Fruit fly (Drosophila melanogaster) whole organism, adult: ENCODE results near the gene CG42673.

Experiments
- CG11617 ChIP-seq: fragments of 200-800 bp; sonication (Bioruptor generic); optimal IDR thresholded peaks from 2 replicates; lab custom pipeline; 2017; ENCODE audit warnings: mild to moderate bottlenecking, missing biosample characterization, missing genetic modification reagents, missing genetic modification characterization
- CG14711 ChIP-seq: fragments of 200-800 bp; sonication (Bioruptor generic); optimal IDR thresholded peaks from 2 replicates; lab custom pipeline; 2018; ENCODE audit warnings: missing biosample characterization, mild to moderate bottlenecking, missing genetic modification characterization, moderate library complexity
- CG1620 ChIP-seq: fragments of 200-800 bp; sonication (Bioruptor generic); optimal IDR thresholded peaks from 2 replicates; lab custom pipeline; 2016; ENCODE audit warnings: missing biosample characterization, missing genetic modification characterization
- CG5204 ChIP-seq: fragments of 200-800 bp; sonication (Bioruptor generic); optimal IDR thresholded peaks from 2 replicates; lab custom pipeline; 2016; ENCODE audit warnings: missing biosample characterization, missing genetic modification characterization
- CG7045 ChIP-seq: fragments of 200-800 bp; sonication (Bioruptor generic); optimal IDR thresholded peaks from 2 replicates; lab custom pipeline; 2017; ENCODE audit warnings: missing biosample characterization, mild to moderate bottlenecking, missing genetic modification characterization
- CG7101 ChIP-seq: fragments of 200-800 bp; sonication (Bioruptor generic); optimal IDR thresholded peaks from 2 replicates; lab custom pipeline; 2018; ENCODE audit warnings: missing biosample characterization, mild to moderate bottlenecking, missing genetic modification characterization, moderate library complexity
- Clk ChIP-seq: fragments of 200-800 bp; sonication (Bioruptor generic); optimal IDR thresholded peaks from 2 replicates; lab custom pipeline; 2017; ENCODE audit warnings: missing biosample characterization, missing genetic modification characterization
- Crg-1 ChIP-seq: fragments of 200-800 bp; sonication (Bioruptor generic); optimal IDR thresholded peaks from 2 replicates; lab custom pipeline; 2016; ENCODE audit warnings: missing biosample characterization, missing genetic modification characterization
- Hr96 ChIP-seq: fragments of 200-800 bp; sonication (Bioruptor generic); optimal IDR thresholded peaks from 2 replicates; lab custom pipeline; 2016; ENCODE audit warnings: missing biosample characterization, missing genetic modification characterization
- Mnt ChIP-seq: fragments of 200-800 bp; sonication (Bioruptor generic); optimal IDR thresholded peaks from 2 replicates; lab custom pipeline; 2016; ENCODE audit warnings: missing biosample characterization, mild to moderate bottlenecking, missing genetic modification characterization
- cic ChIP-seq: fragments of 200-800 bp; sonication (Bioruptor generic); optimal IDR thresholded peaks from 2 replicates; lab custom pipeline; 2017; ENCODE audit warnings: missing biosample characterization, mild to moderate bottlenecking, missing genetic modification characterization, moderate library complexity
- cnc ChIP-seq, 2 experiments: fragments of >200 bp; optimal IDR thresholded peaks; 2 replicates each; lab custom pipeline; 2017
- kay ChIP-seq: fragments of 200-800 bp; sonication (Bioruptor generic); peaks from one replicate; lab custom pipeline; 2016; ENCODE audit warnings: missing biosample characterization, missing genetic modification characterization, borderline replicate concordance
- pad ChIP-seq: fragments of 200-800 bp; sonication (Bioruptor generic); optimal IDR thresholded peaks from 3 replicates; lab custom pipeline; 2017; ENCODE audit warnings: missing biosample characterization, missing genetic modification characterization, mild to moderate bottlenecking, moderate library complexity, missing genetic modification reagents

DNA sequence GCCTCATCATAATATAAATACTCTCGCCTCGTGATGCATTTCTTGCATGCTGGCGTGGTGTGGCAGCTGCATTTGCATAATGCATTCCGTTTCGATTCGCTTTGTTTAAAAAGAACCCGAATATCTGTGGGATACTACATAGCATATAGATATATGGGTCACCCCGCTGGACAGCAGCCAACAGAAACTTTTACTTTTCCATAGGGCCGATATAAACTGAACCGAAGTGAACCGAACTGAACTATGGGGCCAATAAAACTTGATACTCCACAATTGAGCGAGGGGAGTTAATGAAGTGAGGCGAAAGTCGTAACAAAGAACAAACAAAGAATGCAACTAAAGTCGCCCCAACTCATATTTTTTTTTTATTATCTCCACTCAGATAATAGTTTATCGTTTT lies 22.2 kb downstream of the CG42673 start:
- TF ChIP-seq CG5204 (GFP tag; lab: Kevin White, UChicago): no peak
- TF ChIP-seq kay (GFP tag; lab: Kevin White, UChicago): no peak
- TF ChIP-seq CG14711 (tag; lab: Kevin White, UChicago): no peak
- TF ChIP-seq CG1620: no peak
- no peak for TF ChIP-seq cic (GFP tag; lab: Kevin White, UChicago)
- TF ChIP-seq cnc (optimal IDR thresholded peaks at IDR 0.05; lab: Kevin White, UChicago): no peak
- TF ChIP-seq CG11617 (GFP tag; lab: Kevin White, UChicago): no peak
- no peak for TF ChIP-seq Clk (GFP tag; lab: Kevin White, UChicago)
- TF ChIP-seq Hr96 (GFP tag; lab: Kevin White, UChicago): no peak
- TF ChIP-seq CG7101: no peak
- no peak for TF ChIP-seq CG7045
- no peak for TF ChIP-seq Crg-1 (GFP tag; lab: Kevin White, UChicago)
- no peak for TF ChIP-seq Mnt (GFP tag; lab: Kevin White, UChicago)
- no peak for TF ChIP-seq pad (GFP tag; lab: Kevin White, UChicago)
